Fruit fly (Drosophila melanogaster) whole organism, embryonic: ENCODE results near the gene CG43901.

Source experiments
- Ada2b ChIP-seq: fragments of 200-800 bp; sonication (Bioruptor generic); IDR thresholded peaks from 2 replicates; pipeline ENCODE4 v1.3.6; 2022; ENCODE audit warnings: missing biosample characterization, missing genetic modification characterization
- Asciz ChIP-seq: fragments of 200-800 bp; sonication (Bioruptor generic); optimal IDR thresholded peaks from 2 replicates; lab custom pipeline; 2017; ENCODE audit warnings: missing biosample characterization, mild to moderate bottlenecking, missing genetic modification characterization, missing genetic modification reagents
- B-H2 ChIP-seq: fragments of 200-800 bp; sonication (Bioruptor generic); optimal IDR thresholded peaks from 2 replicates; lab custom pipeline; 2018; ENCODE audit warnings: missing biosample characterization, mild to moderate bottlenecking, missing genetic modification characterization
- BEAF-32 ChIP-seq: fragments of 200-800 bp; sonication (Bioruptor generic); optimal IDR thresholded peaks from 3 replicates; lab custom pipeline; 2017; ENCODE audit warnings: missing biosample characterization, missing genetic modification characterization, mild to moderate bottlenecking, moderate library complexity, missing genetic modification reagents
- CG12769 ChIP-seq: fragments of 200-800 bp; sonication (Bioruptor generic); optimal IDR thresholded peaks from 2 replicates; lab custom pipeline; 2019; ENCODE audit warnings: missing biosample characterization, mild to moderate bottlenecking, missing genetic modification characterization, moderate library complexity
- CG14860 ChIP-seq: fragments of 200-800 bp; sonication (Bioruptor generic); IDR thresholded peaks from 3 replicates; pipeline ENCODE4 v1.3.6; 2022; ENCODE audit warnings: missing biosample characterization, missing genetic modification characterization; ENCODE audit not compliant: partially characterized antibody
- CG17912 ChIP-seq: fragments of 200-800 bp; sonication (Bioruptor generic); optimal IDR thresholded peaks from 2 replicates; lab custom pipeline; 2018; ENCODE audit warnings: missing biosample characterization, mild to moderate bottlenecking, missing genetic modification characterization
- CG4360 ChIP-seq: fragments of 200-800 bp; sonication (Bioruptor generic); IDR thresholded peaks from 2 replicates; pipeline ENCODE4 v1.3.6; 2022; ENCODE audit warnings: missing biosample characterization, missing genetic modification characterization
- CG4820 ChIP-seq: fragments of 200-800 bp; sonication (Bioruptor generic); optimal IDR thresholded peaks from 3 replicates; lab custom pipeline; 2016; ENCODE audit warnings: missing biosample characterization, missing genetic modification characterization
- CG6689 ChIP-seq: fragments of 200-800 bp; sonication (Bioruptor generic); IDR thresholded peaks from 2 replicates; pipeline ENCODE4 v1.3.6; 2022; ENCODE audit warnings: missing biosample characterization, missing genetic modification characterization
- CG6791 ChIP-seq: fragments of 200-800 bp; sonication (Bioruptor generic); IDR thresholded peaks from 3 replicates; pipeline ENCODE4 v1.3.6; 2022; ENCODE audit warnings: missing biosample characterization, missing genetic modification characterization; ENCODE audit not compliant: partially characterized antibody
- CG6813 ChIP-seq: fragments of 200-800 bp; sonication (Bioruptor generic); optimal IDR thresholded peaks from 2 replicates; lab custom pipeline; 2017; ENCODE audit warnings: missing biosample characterization, missing genetic modification characterization, mild to moderate bottlenecking, moderate library complexity, missing genetic modification reagents
- CG6854 ChIP-seq: fragments of 200-800 bp; sonication (Bioruptor generic); optimal IDR thresholded peaks from 3 replicates; lab custom pipeline; 2017; ENCODE audit warnings: missing biosample characterization, mild to moderate bottlenecking, missing genetic modification characterization
- CG8924 ChIP-seq: fragments of 200-800 bp; optimal IDR thresholded peaks from 3 replicates; lab custom pipeline; 2019; ENCODE audit warnings: missing biosample characterization, mild to moderate bottlenecking, missing genetic modification characterization, moderate library complexity
- CG9932 ChIP-seq: fragments of 200-800 bp; sonication (Bioruptor generic); IDR thresholded peaks from 2 replicates; pipeline ENCODE4 v1.3.6; 2022; ENCODE audit warnings: missing biosample characterization, missing genetic modification characterization
- CTCF ChIP-seq: fragments of 200-800 bp; sonication (Bioruptor generic); optimal IDR thresholded peaks from 2 replicates; lab custom pipeline; 2017; ENCODE audit warnings: missing biosample characterization, mild to moderate bottlenecking, missing genetic modification characterization, moderate library complexity
- CrebB ChIP-seq: fragments of 200-800 bp; sonication (Bioruptor generic); optimal IDR thresholded peaks from 3 replicates; lab custom pipeline; 2018; ENCODE audit warnings: missing biosample characterization, mild to moderate bottlenecking, missing genetic modification characterization
- Dfd ChIP-seq, 2 experiments: fragments of >200 bp; optimal IDR thresholded peaks; 2 replicates each; lab custom pipeline; 2017; ENCODE audit warnings: missing biosample characterization in 2 of 2, missing genetic modification characterization in 2 of 2
- Dip2 ChIP-seq: fragments of 200-800 bp; sonication (Bioruptor generic); IDR thresholded peaks from 2 replicates; pipeline ENCODE4 v1.3.6; 2022; ENCODE audit warnings: missing biosample characterization, missing genetic modification characterization
- Dip3 ChIP-seq: fragments of 200-800 bp; sonication (Bioruptor generic); optimal IDR thresholded peaks from 3 replicates; lab custom pipeline; 2016; ENCODE audit warnings: missing biosample characterization, missing genetic modification characterization
- Dll ChIP-seq: fragments of 200-800 bp; sonication (Bioruptor generic); IDR thresholded peaks from 4 replicates; pipeline ENCODE4 v1.3.6; 2022; ENCODE audit warnings: missing biosample characterization, missing genetic modification characterization; ENCODE audit not compliant: partially characterized antibody
- GATAe ChIP-seq: fragments of 200-800 bp; sonication (Bioruptor generic); conservative IDR thresholded peaks from 2 replicates; pipeline ENCODE4 v1.3.6; 2022; ENCODE audit warnings: missing biosample characterization, missing genetic modification characterization
- H2.0 ChIP-seq: fragments of 200-800 bp; sonication (Bioruptor generic); IDR thresholded peaks from 2 replicates; pipeline ENCODE4 v1.3.6; 2022; ENCODE audit warnings: missing biosample characterization, missing genetic modification characterization
- HLH54F ChIP-seq: fragments of 200-800 bp; sonication (Bioruptor generic); optimal IDR thresholded peaks from 3 replicates; lab custom pipeline; 2016; ENCODE audit warnings: missing biosample characterization, missing genetic modification characterization
- Hmr ChIP-seq: fragments of 200-800 bp; sonication (Bioruptor generic); optimal IDR thresholded peaks from 3 replicates; lab custom pipeline; 2017; ENCODE audit warnings: mild to moderate bottlenecking, missing biosample characterization, missing genetic modification reagents, missing genetic modification characterization
- MESR4 ChIP-seq: fragments of 200-800 bp; sonication (Bioruptor generic); optimal IDR thresholded peaks from 2 replicates; lab custom pipeline; 2018; ENCODE audit warnings: missing biosample characterization, mild to moderate bottlenecking, missing genetic modification characterization, moderate library complexity
- Rx ChIP-seq: fragments of 200-800 bp; sonication (Bioruptor generic); IDR thresholded peaks from 2 replicates; pipeline ENCODE4 v1.3.6; 2022; ENCODE audit warnings: missing biosample characterization, missing genetic modification characterization
- Side ChIP-seq: fragments of 200-800 bp; sonication (Bioruptor generic); optimal IDR thresholded peaks from 2 replicates; lab custom pipeline; 2016; ENCODE audit warnings: missing biosample characterization, missing genetic modification characterization
- Trl ChIP-seq, 3 experiments: fragments of >200 bp in 2 of 3; fragments of 200-800 bp in 1 of 3; sonication (Bioruptor generic) in 1 of 3; optimal IDR thresholded peaks; 2 replicates in 1 of 3; 3 replicates in 2 of 3; lab custom pipeline; 2016 to 2017; ENCODE audit warnings: missing biosample characterization in 1 of 3, missing genetic modification characterization in 1 of 3
- ac ChIP-seq: fragments of 200-800 bp; sonication (Bioruptor generic); optimal IDR thresholded peaks from 3 replicates; lab custom pipeline; 2017; ENCODE audit warnings: missing biosample characterization, mild to moderate bottlenecking, missing genetic modification characterization
- bowl ChIP-seq: fragments of 200-800 bp; sonication (Bioruptor generic); IDR thresholded peaks from 2 replicates; pipeline ENCODE4 v1.3.6; 2022; ENCODE audit warnings: missing biosample characterization, missing genetic modification characterization
- cato ChIP-seq: fragments of 200-800 bp; sonication (Bioruptor generic); optimal IDR thresholded peaks from 2 replicates; lab custom pipeline; 2016; ENCODE audit warnings: missing biosample characterization, missing genetic modification characterization, borderline replicate concordance
- crc ChIP-seq: fragments of 200-800 bp; sonication (Bioruptor generic); optimal IDR thresholded peaks from 2 replicates; lab custom pipeline; 2016; ENCODE audit warnings: missing biosample characterization, missing genetic modification characterization
- dm ChIP-seq: fragments of 200-800 bp; sonication (Bioruptor generic); optimal IDR thresholded peaks from 3 replicates; lab custom pipeline; 2016; ENCODE audit warnings: missing biosample characterization, missing genetic modification characterization
- exex ChIP-seq: fragments of 200-800 bp; sonication (Bioruptor generic); optimal IDR thresholded peaks from 4 replicates; lab custom pipeline; 2018; ENCODE audit warnings: missing biosample characterization, mild to moderate bottlenecking, missing genetic modification characterization, moderate library complexity
- fd3F ChIP-seq: fragments of 200-800 bp; sonication (Bioruptor generic); optimal IDR thresholded peaks from 2 replicates; lab custom pipeline; 2018; ENCODE audit warnings: missing biosample characterization, mild to moderate bottlenecking, missing genetic modification characterization, moderate library complexity
- ftz-f1 ChIP-seq: fragments of 200-800 bp; sonication (Bioruptor generic); optimal IDR thresholded peaks from 2 replicates; lab custom pipeline; 2016; ENCODE audit warnings: missing biosample characterization, missing genetic modification characterization
- grn ChIP-seq: fragments of 200-800 bp; sonication (Bioruptor generic); optimal IDR thresholded peaks from 3 replicates; lab custom pipeline; 2017; ENCODE audit warnings: missing biosample characterization, missing genetic modification characterization
- gsb ChIP-seq: fragments of 200-800 bp; sonication (Bioruptor generic); IDR thresholded peaks from 2 replicates; pipeline ENCODE4 v1.3.6; 2022; ENCODE audit warnings: missing biosample characterization, missing genetic modification characterization
- jigr1 ChIP-seq: fragments of 200-800 bp; sonication (Bioruptor generic); IDR thresholded peaks from 3 replicates; pipeline ENCODE4 v1.3.6; 2022; ENCODE audit warnings: missing biosample characterization, missing genetic modification characterization
- knrl ChIP-seq: fragments of 200-800 bp; sonication (Bioruptor generic); IDR thresholded peaks from 3 replicates; pipeline ENCODE4 v1.3.6; 2022; ENCODE audit warnings: missing biosample characterization, missing genetic modification characterization; ENCODE audit not compliant: partially characterized antibody
- lmd ChIP-seq: fragments of 200-800 bp; sonication (Bioruptor generic); IDR thresholded peaks from 2 replicates; pipeline ENCODE4 v1.3.6; 2022; ENCODE audit warnings: missing biosample characterization, missing genetic modification characterization
- mam ChIP-seq: fragments of 200-800 bp; sonication (Bioruptor generic); optimal IDR thresholded peaks from 3 replicates; lab custom pipeline; 2016; ENCODE audit warnings: missing biosample characterization, missing genetic modification characterization
- pros ChIP-seq: fragments of 200-800 bp; sonication (Bioruptor generic); optimal IDR thresholded peaks from 3 replicates; lab custom pipeline; 2019; ENCODE audit warnings: missing biosample characterization, mild to moderate bottlenecking, missing genetic modification characterization, moderate library complexity
- pum ChIP-seq: fragments of 200-800 bp; sonication (Bioruptor generic); optimal IDR thresholded peaks from 2 replicates; lab custom pipeline; 2016; ENCODE audit warnings: missing biosample characterization, missing genetic modification characterization
- scrt ChIP-seq: fragments of 200-800 bp; sonication (Bioruptor generic); optimal IDR thresholded peaks from 2 replicates; lab custom pipeline; 2018; ENCODE audit warnings: missing biosample characterization, mild to moderate bottlenecking, missing genetic modification characterization, moderate library complexity
- tin ChIP-seq: fragments of 200-800 bp; sonication (Bioruptor generic); optimal IDR thresholded peaks from 3 replicates; lab custom pipeline; 2016; ENCODE audit warnings: missing biosample characterization, missing genetic modification characterization
- tll ChIP-seq, 2 experiments: fragments of 200-800 bp in 1 of 2; fragments of >200 bp in 1 of 2; sonication (Bioruptor generic) in 1 of 2; optimal IDR thresholded peaks; 2 replicates each; lab custom pipeline; 2017 to 2019; ENCODE audit warnings: missing biosample characterization in 2 of 2, missing genetic modification characterization in 2 of 2, mild to moderate bottlenecking in 1 of 2, moderate library complexity in 1 of 2
- tna ChIP-seq: fragments of 200-800 bp; sonication (Bioruptor generic); IDR thresholded peaks from 2 replicates; pipeline ENCODE4 v1.3.6; 2022; ENCODE audit warnings: missing biosample characterization, missing genetic modification characterization; ENCODE audit not compliant: partially characterized antibody
- yki ChIP-seq: fragments of >200 bp; optimal IDR thresholded peaks from 3 replicates; lab custom pipeline; 2018
- z ChIP-seq: fragments of 200-800 bp; sonication (Bioruptor generic); IDR thresholded peaks from 3 replicates; pipeline ENCODE4 v1.3.6; 2022; ENCODE audit warnings: missing biosample characterization, missing genetic modification characterization

The CG43901 gene

dm6 chrX:10857376-10857775 lies 48.2 kb upstream of the CG43901 start, which contains the start of the genes sofe and CG2186 (continued):
- TF ChIP-seq Dip2 (GFP tag; lab: Robert Waterston, UW) (no peak), crc (GFP tag; lab: Kevin White, UChicago) (peak; percentile 41), knrl (GFP tag; lab: Robert Waterston, UW) (peak; percentile 90), CTCF (peak; percentile 2), CG8924 (tag; lab: Kevin White, UChicago) (peak; percentile 33), H2.0 (GFP tag; lab: Robert Waterston, UW) (0 out of 2 replicates have a peak, but pooled peaks have one; percentile 45), Ada2b (no peak), Hmr (GFP tag; lab: Kevin White, UChicago) (no peak), tll (GFP tag; optimal IDR thresholded peaks at IDR 0.05; lab: Kevin White, UChicago) (no peak), bowl (GFP tag; lab: Robert Waterston, UW) (no peak), CG6791 (peak; percentile 67), lmd (peak; percentile 39; the same call in 1 of the 2 replicates), yki (lab: Kevin White, UChicago) (no peak), tin (peak; percentile 71), CG9932 (GFP tag; lab: Robert Waterston, UW) (peak; percentile 80), fd3F (no peak), Dfd (GFP tag; optimal IDR thresholded peaks at IDR 0.05; lab: Kevin White, UChicago) (no peak), tna (GFP tag; lab: Robert Waterston, UW) (peak; percentile 70), Asciz (GFP tag; lab: Kevin White, UChicago) (no peak), CG12769 (no peak), cato (GFP tag; lab: Kevin White, UChicago) (peak; percentile 33), pum (peak; percentile 58), MESR4 (GFP tag; lab: Kevin White, UChicago) (no peak), dm (GFP tag; lab: Kevin White, UChicago) (peak; percentile 34), Trl (optimal IDR thresholded peaks at IDR 0.05; lab: Kevin White, UChicago) (no peak), Trl (GFP tag; optimal IDR thresholded peaks at IDR 0.05; lab: Kevin White, UChicago) (peak; percentile 60), ac (GFP tag; lab: Kevin White, UChicago) (no peak), exex (tag; lab: Kevin White, UChicago) (no peak), grn (GFP tag; lab: Kevin White, UChicago) (no peak), ftz-f1 (GFP tag; lab: Kevin White, UChicago) (no peak), jigr1 (no peak), CG6689 (peak; percentile 27; the same call in 1 of the 2 replicates), Rx (GFP tag; lab: Robert Waterston, UW) (no peak), CG17912 (GFP tag; lab: Kevin White, UChicago) (peak; percentile 25), CG4820 (GFP tag; lab: Kevin White, UChicago) (peak; percentile 11), GATAe (no peak), mam (GFP tag; lab: Kevin White, UChicago) (peak; percentile 75), BEAF-32 (GFP tag; lab: Kevin White, UChicago) (peak; percentile 91), CG6813 (GFP tag; lab: Kevin White, UChicago) (no peak), z (GFP tag; lab: Robert Waterston, UW) (no peak), CG4360 (GFP tag; lab: Robert Waterston, UW) (no peak), scrt (GFP tag; lab: Kevin White, UChicago) (no peak), pros (GFP tag; lab: Kevin White, UChicago) (no peak), B-H2 (GFP tag; lab: Kevin White, UChicago) (peak; percentile 8), gsb (GFP tag; lab: Robert Waterston, UW) (no peak), Side (GFP tag; lab: Kevin White, UChicago) (peak; percentile 1), Dip3 (GFP tag; lab: Kevin White, UChicago) (peak; percentile 44), Dll (GFP tag; lab: Robert Waterston, UW) (peak; percentile 94), CG6854 (no peak), CrebB (peak; percentile 39), HLH54F (peak; percentile 54), CG14860 (GFP tag; lab: Robert Waterston, UW) (peak; percentile 80)
